Fruit fly (Drosophila melanogaster): ENCODE data around the gene CG17294.

Gene CG17294

DNA sequence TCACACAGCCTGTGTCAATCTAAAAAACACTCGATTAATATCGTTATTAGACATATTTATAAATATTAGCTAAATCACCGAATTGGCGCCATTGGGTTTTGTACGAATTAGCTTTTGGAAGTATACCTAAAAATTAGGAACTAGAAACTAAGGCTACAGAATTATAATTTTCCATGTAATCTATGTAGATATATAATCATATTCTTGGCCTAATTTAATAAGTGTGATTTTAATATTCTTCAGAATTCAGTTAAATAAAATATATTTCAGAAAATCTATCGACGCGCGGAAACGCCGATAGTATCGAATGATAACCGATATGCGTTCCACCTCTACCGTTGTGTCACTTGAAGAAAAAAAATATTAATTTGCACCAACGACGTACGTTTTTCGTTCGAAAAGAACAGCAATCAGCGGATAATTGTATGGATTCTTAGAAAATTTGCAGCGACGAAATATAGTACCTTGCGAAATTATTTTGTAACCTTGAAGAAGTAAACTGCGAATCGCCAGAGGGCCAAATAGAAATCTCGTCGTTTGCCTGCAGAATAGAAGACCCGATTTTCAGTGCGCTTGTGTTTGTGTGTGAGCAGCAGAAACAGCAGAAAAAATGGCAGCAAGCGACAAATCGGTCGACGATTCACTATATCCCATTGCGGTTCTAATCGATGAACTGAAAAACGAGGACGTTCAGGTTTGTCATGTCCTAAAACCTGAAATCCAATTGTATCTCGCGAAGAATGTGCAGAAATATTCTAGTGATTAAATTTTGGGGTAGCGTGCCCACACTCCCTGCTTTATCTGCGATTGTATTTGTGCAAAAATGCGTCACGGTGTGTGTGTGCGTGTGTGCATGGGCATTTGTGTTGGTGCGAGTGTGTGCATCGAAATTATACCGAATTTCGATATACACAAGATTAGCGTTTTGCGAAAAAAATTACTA is 10.9 kb upstream of the CG17294 start, which contains the start of gene Pp2A-29B:
Pp2A-29B (plus strand) TSS at position 338 of the 943 bp plus-strand sequence.
- TF ChIP-seq Eip93F (GFP tag; optimal IDR thresholded peaks at IDR 0.05) (no peak), CG3032 (tag; optimal IDR thresholded peaks at IDR 0.05) (peak; percentile 12), spab (GFP tag; optimal IDR thresholded peaks at IDR 0.05) (no peak), Hr38 (GFP tag; optimal IDR thresholded peaks at IDR 0.05) (no peak), CG8119 (GFP tag; IDR thresholded peaks at IDR 0.05) (no peak), pdm3 (GFP tag; optimal IDR thresholded peaks at IDR 0.05) (peak; percentile 46), CG6792 (GFP tag; optimal IDR thresholded peaks at IDR 0.05) (no peak), CG8319 (GFP tag; optimal IDR thresholded peaks at IDR 0.05) (no peak), cyc (GFP tag; optimal IDR thresholded peaks at IDR 0.05) (peak; percentile 10), eg (GFP tag; IDR thresholded peaks at IDR 0.05) (no peak), Met (GFP tag; optimal IDR thresholded peaks at IDR 0.05) (peak; percentile 40), topi (GFP tag; optimal IDR thresholded peaks at IDR 0.05) (peak; percentile 39), Sox102F (GFP tag; optimal IDR thresholded peaks at IDR 0.05) (peak; percentile 42), CG6163 (GFP tag; IDR thresholded peaks at IDR 0.05) (0 out of 3 replicates have a peak, but pooled peaks have one; percentile 6), CG11902 (GFP tag; optimal IDR thresholded peaks at IDR 0.05) (peak; percentile 38), CG4318 (GFP tag; optimal IDR thresholded peaks at IDR 0.05) (no peak), CG6808 (GFP tag; optimal IDR thresholded peaks at IDR 0.05) (no peak), Eip78C (GFP tag) (peak; percentile 77), CG7368 (GFP tag; optimal IDR thresholded peaks at IDR 0.05) (no peak), vri (GFP tag; optimal IDR thresholded peaks at IDR 0.05) (peak; percentile 27), ss (GFP tag; optimal IDR thresholded peaks at IDR 0.05) (peak in 1 of 2 experiments; percentile 48), CG1621 (tag; optimal IDR thresholded peaks at IDR 0.05) (no peak), CG15336 (GFP tag; IDR thresholded peaks at IDR 0.05) (no peak), CG32006 (GFP tag; optimal IDR thresholded peaks at IDR 0.05) (no peak), Blimp-1 (GFP tag; optimal IDR thresholded peaks at IDR 0.05) (no peak), Eip75B (GFP tag; optimal IDR thresholded peaks at IDR 0.05) (peak; percentile 31), dsx (GFP tag; optimal IDR thresholded peaks at IDR 0.05; ENCODE audit: poor library complexity, severe bottlenecking) (no peak), esn (GFP tag; optimal IDR thresholded peaks at IDR 0.05) (peak; percentile 54), CG16779 (tag; optimal IDR thresholded peaks at IDR 0.05) (no peak), CG11294 (GFP tag; IDR thresholded peaks at IDR 0.05) (no peak), acj6 (GFP tag; optimal IDR thresholded peaks at IDR 0.05) (peak; percentile 15), Gug (GFP tag; IDR thresholded peaks at IDR 0.05) (no peak), Ets21C (GFP tag; optimal IDR thresholded peaks at IDR 0.05) (peak; percentile 50), CG34406 (GFP tag; optimal IDR thresholded peaks at IDR 0.05) (no peak), CG31627 (GFP tag; optimal IDR thresholded peaks at IDR 0.05) (peak; percentile 42), OdsH (GFP tag; optimal IDR thresholded peaks at IDR 0.05) (peak; percentile 36), CG3919 (GFP tag; optimal IDR thresholded peaks at IDR 0.05) (no peak), fd59A (GFP tag; optimal IDR thresholded peaks at IDR 0.05) (no peak), fkh (GFP tag; optimal IDR thresholded peaks at IDR 0.05) (peak; percentile 75), CG11762 (GFP tag; optimal IDR thresholded peaks at IDR 0.05; ENCODE audit: insufficient read depth) (no peak), CG10669 (GFP tag; optimal IDR thresholded peaks at IDR 0.05) (peak; percentile 19), Smox (GFP tag; optimal IDR thresholded peaks at IDR 0.05) (peak; percentile 58), Ets96B (tag; optimal IDR thresholded peaks at IDR 0.05) (peak; percentile 12), achi (GFP tag; optimal IDR thresholded peaks at IDR 0.05) (peak; percentile 92), CG9139 (GFP tag; optimal IDR thresholded peaks at IDR 0.05) (no peak), Hr4 (GFP tag; optimal IDR thresholded peaks at IDR 0.05) (peak; percentile 44), svp (GFP tag) (peak; percentile 82), salr (GFP tag; optimal IDR thresholded peaks at IDR 0.05) (no peak), dac (GFP tag; optimal IDR thresholded peaks at IDR 0.05) (no peak), Sox15 (GFP tag; optimal IDR thresholded peaks at IDR 0.05) (no peak)

Measured in whole organism, prepupa.